Fruit fly (Drosophila melanogaster): ENCODE data around the gene PTPMT1.

DNA sequence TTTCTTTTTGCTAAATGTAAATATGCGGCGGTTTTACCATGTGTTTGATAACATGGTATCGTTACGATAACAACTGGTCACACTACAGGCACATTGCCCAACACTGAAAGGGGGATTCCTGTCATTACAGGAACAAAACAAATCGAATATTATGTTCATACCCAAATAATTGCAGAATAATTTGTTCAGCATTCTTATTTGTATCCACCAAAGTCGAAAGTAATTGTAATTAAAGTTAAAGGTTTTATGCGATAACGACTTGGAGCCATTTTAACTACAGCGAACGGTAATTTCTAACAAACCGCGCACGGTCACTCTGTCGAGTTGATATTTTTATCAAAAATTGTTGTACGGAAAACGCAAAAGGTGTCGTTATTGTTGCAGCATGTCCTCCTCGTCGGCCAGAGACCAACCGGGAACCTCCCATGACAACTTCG is 9.3 kb downstream of the PTPMT1 start, which contains the start of the genes CG10214 and CG10375:
- TF ChIP-seq toe (GFP tag; optimal IDR thresholded peaks at IDR 0.05) (no peak), kay (GFP tag; ENCODE audit: borderline replicate concordance) (no peak)

All from whole organism, adult.